Fruit fly (Drosophila melanogaster): Measurements from ENCODE around the gene PIG-P.
A peak's percentile ranks its signal among the peaks of the same experiment; 100 is the strongest.

Gene PIG-P

dm6 chr3R:26032611-26033001 is 25.4 kb downstream of the PIG-P start:
- TF ChIP-seq Hey (tag; optimal IDR thresholded peaks at IDR 0.05) (peak; percentile 93), scrt (GFP tag; optimal IDR thresholded peaks at IDR 0.05) (peak; percentile 16), CG6654 (GFP tag; optimal IDR thresholded peaks at IDR 0.05) (no peak), CG12155 (GFP tag; optimal IDR thresholded peaks at IDR 0.05) (no peak), org-1 (GFP tag; optimal IDR thresholded peaks at IDR 0.05) (no peak), tx (GFP tag; optimal IDR thresholded peaks at IDR 0.05) (no peak), CG3065 (GFP tag; optimal IDR thresholded peaks at IDR 0.05) (no peak), Nf-YC (tag; optimal IDR thresholded peaks at IDR 0.05) (no peak), CG16815 (GFP tag; optimal IDR thresholded peaks at IDR 0.05) (no peak), fd96Cb (tag; optimal IDR thresholded peaks at IDR 0.05) (no peak), CG2116 (GFP tag; optimal IDR thresholded peaks at IDR 0.05) (no peak), CG2129 (GFP tag; IDR thresholded peaks at IDR 0.05; ENCODE audit: partially characterized antibody) (no peak), Med (GFP tag) (no peak), CG4854 (GFP tag; optimal IDR thresholded peaks at IDR 0.05) (no peak), corto (GFP tag; optimal IDR thresholded peaks at IDR 0.05) (no peak), CG1233 (GFP tag; optimal IDR thresholded peaks at IDR 0.05) (no peak), wor (GFP tag; IDR thresholded peaks at IDR 0.05) (no peak), CG11560 (tag; IDR thresholded peaks at IDR 0.05) (no peak), twi (tag; optimal IDR thresholded peaks at IDR 0.05) (peak; percentile 74), CrebB (tag; optimal IDR thresholded peaks at IDR 0.05) (no peak), CG13894 (tag; optimal IDR thresholded peaks at IDR 0.05) (no peak), CG31365 (tag; optimal IDR thresholded peaks at IDR 0.05) (no peak), CG31224 (GFP tag; IDR thresholded peaks at IDR 0.05) (no peak), CHES-1-like (GFP tag; optimal IDR thresholded peaks at IDR 0.05) (no peak), Nf-YA (GFP tag; IDR thresholded peaks at IDR 0.05) (no peak), ci (GFP tag; IDR thresholded peaks at IDR 0.05) (no peak), pros (GFP tag; optimal IDR thresholded peaks at IDR 0.05) (peak; percentile 41), CG11398 (GFP tag; optimal IDR thresholded peaks at IDR 0.05) (no peak), Mrtf (GFP tag; IDR thresholded peaks at IDR 0.05) (no peak), cad (GFP tag; optimal IDR thresholded peaks at IDR 0.05) (no peak), ewg (GFP tag; optimal IDR thresholded peaks at IDR 0.05) (peak; percentile 72), lbe (GFP tag; optimal IDR thresholded peaks at IDR 0.05) (no peak), CG32772 (GFP tag; IDR thresholded peaks at IDR 0.05) (0 out of 2 replicates have a peak, but pooled peaks have one; percentile 15), C15 (GFP tag; IDR thresholded peaks at IDR 0.05) (no peak)

dm6 chr3R:26031968-26032610 is 25.9 kb downstream of the PIG-P start:
- no peak for TF ChIP-seq Neu2 (GFP tag; optimal IDR thresholded peaks at IDR 0.05; ENCODE audit: borderline replicate concordance)
- TF ChIP-seq CG5245 (GFP tag; optimal IDR thresholded peaks at IDR 0.05): no peak
- TF ChIP-seq pita (GFP tag; optimal IDR thresholded peaks at IDR 0.05): no peak
- TF ChIP-seq CG31365 (tag; optimal IDR thresholded peaks at IDR 0.05): no peak
- TF ChIP-seq HLH54F (GFP tag; optimal IDR thresholded peaks at IDR 0.05): no peak
- TF ChIP-seq oc (tag; optimal IDR thresholded peaks at IDR 0.05): peak; percentile 51
- no peak for TF ChIP-seq CG8388 (GFP tag; optimal IDR thresholded peaks at IDR 0.05)
- TF ChIP-seq Hr3 (GFP tag; optimal IDR thresholded peaks at IDR 0.05): no peak
- TF ChIP-seq CG4360 (GFP tag; IDR thresholded peaks at IDR 0.05): peak; percentile 91
- TF ChIP-seq chm (GFP tag; IDR thresholded peaks at IDR 0.05): no peak
- no peak for TF ChIP-seq Ravus (GFP tag; IDR thresholded peaks at IDR 0.05)
- TF ChIP-seq trem (tag; optimal IDR thresholded peaks at IDR 0.05): no peak
- TF ChIP-seq Nf-YB (GFP tag; optimal IDR thresholded peaks at IDR 0.05): no peak
- no peak for TF ChIP-seq Sin3A (optimal IDR thresholded peaks at IDR 0.05)
- no peak for TF ChIP-seq Asciz (GFP tag; optimal IDR thresholded peaks at IDR 0.05)
- TF ChIP-seq Dbx (GFP tag; IDR thresholded peaks at IDR 0.05): no peak
- TF ChIP-seq CG14965 (GFP tag; optimal IDR thresholded peaks at IDR 0.05; ENCODE audit: borderline replicate concordance): no peak
- TF ChIP-seq br (optimal IDR thresholded peaks at IDR 0.05): no peak
- 0 out of 3 replicates have a peak, but pooled peaks have one; percentile 31 for TF ChIP-seq dysf (GFP tag; IDR thresholded peaks at IDR 0.05)
- no peak for TF ChIP-seq CG15073 (GFP tag; optimal IDR thresholded peaks at IDR 0.05)
- no peak for TF ChIP-seq CG8478 (optimal IDR thresholded peaks at IDR 0.05)
- TF ChIP-seq twi (tag; optimal IDR thresholded peaks at IDR 0.05): peak; percentile 89

All from whole organism, embryonic.